Fruit fly (Drosophila melanogaster): Measurements from ENCODE around the gene msk.

Gene msk

DNA sequence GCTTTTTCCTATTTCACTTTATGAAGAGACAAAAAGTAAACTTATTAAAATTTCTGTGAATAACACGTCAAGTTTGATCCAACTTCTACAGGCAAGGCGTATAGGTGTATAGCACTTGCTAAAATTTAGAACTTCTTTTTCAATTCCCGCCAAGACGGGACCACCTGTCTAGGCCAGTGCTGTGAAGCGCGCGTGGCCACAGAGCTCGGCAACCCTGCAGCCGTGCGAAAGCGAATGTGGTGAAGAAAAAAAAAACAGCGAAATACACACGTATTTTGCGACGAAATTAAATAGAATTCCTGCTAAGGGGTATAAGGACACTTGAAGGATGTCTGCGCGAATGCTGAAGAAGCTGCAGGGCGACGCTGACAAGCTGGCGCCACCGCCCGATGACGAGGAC lies 5.8 kb upstream of the msk start, which contains the start of gene Nulp1 (continued):
- TF ChIP-seq CG34376 (GFP tag; optimal IDR thresholded peaks at IDR 0.05) (no peak), Fer1 (GFP tag; optimal IDR thresholded peaks at IDR 0.05) (peak; percentile 49), CG7839 (tag; optimal IDR thresholded peaks at IDR 0.05) (no peak), sob (GFP tag; IDR thresholded peaks at IDR 0.05) (peak; percentile 41), CG12071 (GFP tag; optimal IDR thresholded peaks at IDR 0.05) (no peak), Hr39 (optimal IDR thresholded peaks at IDR 0.05) (no peak), ftz-f1 (GFP tag; optimal IDR thresholded peaks at IDR 0.05) (peak; percentile 58), CG12236 (GFP tag; optimal IDR thresholded peaks at IDR 0.05) (no peak), tup (GFP tag; optimal IDR thresholded peaks at IDR 0.05) (no peak), nerfin-2 (GFP tag; IDR thresholded peaks at IDR 0.05; ENCODE audit: partially characterized antibody) (no peak), Chrac-16 (GFP tag; optimal IDR thresholded peaks at IDR 0.05) (no peak), CG10431 (GFP tag; optimal IDR thresholded peaks at IDR 0.05) (no peak), odd (GFP tag; optimal IDR thresholded peaks at IDR 0.05) (no peak), CG1024 (GFP tag; IDR thresholded peaks at IDR 0.05) (no peak), fd3F (GFP tag; optimal IDR thresholded peaks at IDR 0.05) (no peak), insv (GFP tag; optimal IDR thresholded peaks at IDR 0.05) (no peak), onecut (GFP tag; IDR thresholded peaks at IDR 0.05) (no peak), CG6765 (GFP tag; optimal IDR thresholded peaks at IDR 0.05) (no peak), gfzf (GFP tag; optimal IDR thresholded peaks at IDR 0.05) (peak; percentile 18), sisA (GFP tag; IDR thresholded peaks at IDR 0.05) (no peak), CG32767 (GFP tag; IDR thresholded peaks at IDR 0.05) (no peak), wek (GFP tag; optimal IDR thresholded peaks at IDR 0.05) (no peak), CG6791 (GFP tag; IDR thresholded peaks at IDR 0.05; ENCODE audit: partially characterized antibody) (no peak), CG3065 (GFP tag; optimal IDR thresholded peaks at IDR 0.05) (no peak), CG10565 (GFP tag; optimal IDR thresholded peaks at IDR 0.05) (no peak), vvl (GFP tag; IDR thresholded peaks at IDR 0.05) (peak; percentile 41), amos (GFP tag; IDR thresholded peaks at IDR 0.05; ENCODE audit: partially characterized antibody) (peak; percentile 16; the same call in 1 of the 2 replicates), Jarid2 (GFP tag; optimal IDR thresholded peaks at IDR 0.05) (no peak), croc (GFP tag; conservative IDR thresholded peaks at IDR 0.05) (no peak), Six4 (GFP tag; optimal IDR thresholded peaks at IDR 0.05) (no peak), HLH54F (GFP tag; optimal IDR thresholded peaks at IDR 0.05) (peak; percentile 55), CG9215 (GFP tag; IDR thresholded peaks at IDR 0.05) (no peak), pnt (GFP tag; optimal IDR thresholded peaks at IDR 0.05) (no peak), Dip2 (GFP tag; IDR thresholded peaks at IDR 0.05) (no peak), mirr (GFP tag; optimal IDR thresholded peaks at IDR 0.05) (no peak), Taf1 (GFP tag; IDR thresholded peaks at IDR 0.05) (no peak), CG17359 (tag; optimal IDR thresholded peaks at IDR 0.05) (peak; percentile 64), sens (GFP tag) (peak; percentile 74), CG11456 (GFP tag; IDR thresholded peaks at IDR 0.05) (peak; percentile 7; the same call in 2 of the 3 replicates), gcm2 (GFP tag; optimal IDR thresholded peaks at IDR 0.05) (no peak), peb (GFP tag; IDR thresholded peaks at IDR 0.05) (no peak), CG1832 (GFP tag; optimal IDR thresholded peaks at IDR 0.05) (no peak), z (GFP tag; IDR thresholded peaks at IDR 0.05) (no peak), CG14014 (GFP tag; IDR thresholded peaks at IDR 0.05) (0 out of 2 replicates have a peak, but pooled peaks have one; percentile 21), CG4328 (GFP tag; optimal IDR thresholded peaks at IDR 0.05) (no peak), CG4360 (GFP tag; IDR thresholded peaks at IDR 0.05) (no peak), Side (GFP tag; optimal IDR thresholded peaks at IDR 0.05) (peak; percentile 26), E2f1 (GFP tag; IDR thresholded peaks at IDR 0.05) (0 out of 2 replicates have a peak, but pooled peaks have one; percentile 20), CG1603 (tag; optimal IDR thresholded peaks at IDR 0.05) (peak; percentile 58), jing (GFP tag; optimal IDR thresholded peaks at IDR 0.05) (no peak), nom (GFP tag; optimal IDR thresholded peaks at IDR 0.05) (no peak), Bdp1 (GFP tag; optimal IDR thresholded peaks at IDR 0.05) (no peak)

Measured in whole organism, embryonic.